Worm (Caenorhabditis elegans): ENCODE measurements around the gene Y49F6B.6.

The Y49F6B.6 gene

ce11 chrII:3443154-3443553, 29.8 kb upstream of the Y49F6B.6 start, which contains the start of gene C16C8.22:
TSS of gene C16C8.22 (minus strand) at chrII:3443254.
- TF ChIP-seq lim-6 (tag; optimal IDR thresholded peaks at IDR 0.05): no peak
- TF ChIP-seq nhr-232 (tag; optimal IDR thresholded peaks at IDR 0.05): no peak
- no peak for TF ChIP-seq elt-2 (tag; optimal IDR thresholded peaks at IDR 0.05)
- TF ChIP-seq fkh-10 (GFP tag; optimal IDR thresholded peaks at IDR 0.05): no peak
- no peak for TF ChIP-seq mec-3 (tag; optimal IDR thresholded peaks at IDR 0.05; ENCODE audit: borderline replicate concordance)
- no peak for TF ChIP-seq rnt-1 (tag; optimal IDR thresholded peaks at IDR 0.05)
- TF ChIP-seq dmd-4 (tag; optimal IDR thresholded peaks at IDR 0.05; ENCODE audit: borderline replicate concordance): no peak
- no peak for TF ChIP-seq madf-2 (tag; optimal IDR thresholded peaks at IDR 0.05)
- no peak for TF ChIP-seq ceh-19 (GFP tag; optimal IDR thresholded peaks at IDR 0.05)
- TF ChIP-seq sox-4 (tag; optimal IDR thresholded peaks at IDR 0.05): no peak
- TF ChIP-seq hlh-13 (GFP tag; optimal IDR thresholded peaks at IDR 0.05): no peak
- no peak for TF ChIP-seq unc-42 (tag; optimal IDR thresholded peaks at IDR 0.05)
- TF ChIP-seq ztf-16 (tag; optimal IDR thresholded peaks at IDR 0.05): no peak

- TF ChIP-seq nfya-1 (tag; optimal IDR thresholded peaks at IDR 0.05): no peak
- TF ChIP-seq ceh-45 (GFP tag; IDR thresholded peaks at IDR 0.05): no peak
- TF ChIP-seq unc-3 (GFP tag; conservative IDR thresholded peaks at IDR 0.05): no peak
- TF ChIP-seq unc-3 (tag; optimal IDR thresholded peaks at IDR 0.05): no peak
- no peak for TF ChIP-seq eyg-1 (tag; optimal IDR thresholded peaks at IDR 0.05)
- no peak for TF ChIP-seq hlh-15 (tag; optimal IDR thresholded peaks at IDR 0.05)
- no peak for TF ChIP-seq nhr-232 (tag; optimal IDR thresholded peaks at IDR 0.05)
Measured at ce11 chrII:3444280-3444679, 28.6 kb upstream of the Y49F6B.6 start, which contains the start of gene C16C8.4. TSS of gene C16C8.4 (minus strand) at chrII:3444380.

DNA sequence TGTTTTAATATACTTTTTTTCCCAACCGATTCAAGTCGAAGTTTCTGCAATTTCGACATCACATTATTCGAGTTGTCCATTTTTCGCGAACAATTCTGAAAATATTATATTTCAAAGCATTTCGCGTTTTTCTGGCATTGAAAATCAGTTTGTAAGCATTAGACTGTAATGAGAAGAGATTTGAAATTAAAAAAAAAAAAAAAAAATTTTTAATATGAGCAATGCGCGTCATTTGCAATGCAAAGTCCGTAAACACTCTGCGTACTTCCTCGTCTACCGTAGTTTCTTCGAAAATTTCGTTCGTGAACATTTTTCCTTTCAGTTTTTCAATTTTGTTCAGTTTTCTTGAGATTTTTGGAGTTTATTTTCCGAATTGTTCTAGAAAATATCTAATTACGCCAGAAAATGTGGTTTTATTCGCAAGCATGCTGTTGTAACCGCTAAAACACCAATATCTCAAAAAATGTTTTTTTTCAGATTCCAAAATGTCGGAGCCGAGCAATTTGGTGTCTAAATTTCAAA, 27.6 kb upstream of the Y49F6B.6 start, which contains the start of the genes C16C8.5 and C16C8.16:
Gene C16C8.5 (minus strand): TSS at position 101 of the 522 bp plus-strand sequence.
Gene C16C8.16 (plus strand): TSS at position 472 of the 522 bp plus-strand sequence.
- TF ChIP-seq hlh-30 (tag; optimal IDR thresholded peaks at IDR 0.05; ENCODE audit: insufficient read depth) (no peak), ceh-18 (tag; optimal IDR thresholded peaks at IDR 0.05) (no peak), ceh-30 (tag; optimal IDR thresholded peaks at IDR 0.05) (no peak), ceh-31 (tag; optimal IDR thresholded peaks at IDR 0.05) (no peak), ets-4 (tag; optimal IDR thresholded peaks at IDR 0.05) (no peak), syd-9 (tag; optimal IDR thresholded peaks at IDR 0.05) (no peak), ceh-24 (tag; optimal IDR thresholded peaks at IDR 0.05) (no peak), hlh-8 (tag; optimal IDR thresholded peaks at IDR 0.05) (no peak), pag-3 (tag; optimal IDR thresholded peaks at IDR 0.05; ENCODE audit: borderline replicate concordance) (no peak), unc-86 (tag; optimal IDR thresholded peaks at IDR 0.05) (no peak), ttx-3 (tag; optimal IDR thresholded peaks at IDR 0.05) (no peak), pat-9 (tag; optimal IDR thresholded peaks at IDR 0.05) (no peak), fkh-6 (tag; optimal IDR thresholded peaks at IDR 0.05) (no peak), ahr-1 (tag; optimal IDR thresholded peaks at IDR 0.05) (no peak), ztf-16 (tag; optimal IDR thresholded peaks at IDR 0.05) (no peak), ceh-19 (GFP tag; optimal IDR thresholded peaks at IDR 0.05) (no peak), ceh-34 (tag; optimal IDR thresholded peaks at IDR 0.05) (no peak), unc-42 (tag; optimal IDR thresholded peaks at IDR 0.05) (no peak), ceh-14 (tag; optimal IDR thresholded peaks at IDR 0.05) (no peak)

DNA sequence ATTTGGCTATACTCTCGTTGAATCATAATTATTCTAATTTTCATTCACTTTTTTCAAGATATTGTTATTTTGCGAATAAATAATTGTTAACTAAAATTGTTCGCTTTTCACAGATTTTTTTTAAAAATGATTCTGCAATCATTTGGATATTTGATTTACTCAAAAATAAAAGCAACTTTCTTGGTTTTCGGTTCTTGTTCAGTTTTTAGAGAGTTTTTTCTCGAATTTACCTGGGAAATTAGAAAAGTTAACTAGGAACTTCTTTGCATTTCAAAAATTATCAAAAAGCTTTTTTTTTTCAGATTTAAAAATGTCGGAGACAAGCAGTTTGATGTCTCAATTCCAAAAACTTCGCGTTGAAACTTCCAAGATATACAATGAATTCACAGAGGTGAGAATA, 26.3 kb upstream of the Y49F6B.6 start, which contains the start of the genes C16C8.20 and gldi-6:
Gene C16C8.20 (plus strand): TSS at position 301 of the 400 bp plus-strand sequence.
Gene gldi-6 (plus strand): TSS at position 301 of the 400 bp plus-strand sequence.
- TF ChIP-seq ceh-18 (tag; optimal IDR thresholded peaks at IDR 0.05) (no peak), sdc-2 (tag; optimal IDR thresholded peaks at IDR 0.05) (no peak), ceh-31 (tag; optimal IDR thresholded peaks at IDR 0.05) (no peak), pha-4 (tag; optimal IDR thresholded peaks at IDR 0.05) (no peak), ztf-16 (tag; optimal IDR thresholded peaks at IDR 0.05) (no peak), T23F11.4 (GFP tag; optimal IDR thresholded peaks at IDR 0.05) (no peak), unc-42 (tag; optimal IDR thresholded peaks at IDR 0.05) (no peak), gmeb-2 (tag; optimal IDR thresholded peaks at IDR 0.05) (no peak), npax-4 (tag; optimal IDR thresholded peaks at IDR 0.05) (no peak)
